Fruit fly (Drosophila melanogaster) whole organism, pupa: Measurements from ENCODE around the gene PIP4K.

Experiments used
- CG10348 ChIP-seq: fragments of 200-800 bp; sonication (Bioruptor generic); IDR thresholded peaks from 2 replicates; pipeline ENCODE4 v1.3.6; 2022; ENCODE audit warnings: missing biosample characterization, missing genetic modification characterization
- CG12605 ChIP-seq: fragments of 200-800 bp; sonication (Bioruptor generic); IDR thresholded peaks from 2 replicates; pipeline ENCODE4 v1.3.6; 2022; ENCODE audit warnings: missing biosample characterization, missing genetic modification characterization
- CG13204 ChIP-seq: fragments of 200-800 bp; sonication (Bioruptor generic); optimal IDR thresholded peaks from 2 replicates; lab custom pipeline; 2018; ENCODE audit warnings: missing biosample characterization, mild to moderate bottlenecking, missing genetic modification characterization, moderate library complexity
- CG14655 ChIP-seq: fragments of 200-800 bp; sonication (Bioruptor generic); optimal IDR thresholded peaks from 3 replicates; lab custom pipeline; 2017; ENCODE audit warnings: mild to moderate bottlenecking, missing biosample characterization, missing genetic modification reagents, missing genetic modification characterization
- CG15710 ChIP-seq: fragments of 200-800 bp; sonication (Bioruptor generic); optimal IDR thresholded peaks from 2 replicates; lab custom pipeline; 2018; ENCODE audit warnings: missing biosample characterization, mild to moderate bottlenecking, missing genetic modification characterization, moderate library complexity
- CG17806 ChIP-seq: fragments of 200-800 bp; sonication (Bioruptor generic); optimal IDR thresholded peaks from 2 replicates; lab custom pipeline; 2018; ENCODE audit warnings: missing biosample characterization, mild to moderate bottlenecking, missing genetic modification characterization, moderate library complexity
- CG32121 ChIP-seq: fragments of 200-800 bp; sonication (Bioruptor generic); IDR thresholded peaks from 2 replicates; pipeline ENCODE4 v1.3.6; 2022; ENCODE audit warnings: missing biosample characterization, missing genetic modification characterization
- CG34367 ChIP-seq: fragments of 200-800 bp; sonication (Bioruptor generic); optimal IDR thresholded peaks from 2 replicates; lab custom pipeline; 2018; ENCODE audit warnings: missing biosample characterization, mild to moderate bottlenecking, missing genetic modification characterization
- CG4496 ChIP-seq: fragments of 200-800 bp; sonication (Bioruptor generic); IDR thresholded peaks from 3 replicates; pipeline ENCODE4 v1.3.6; 2022; ENCODE audit warnings: missing biosample characterization, missing genetic modification characterization
- CG8159 ChIP-seq: fragments of 200-800 bp; sonication (Bioruptor generic); optimal IDR thresholded peaks from 3 replicates; lab custom pipeline; 2018; ENCODE audit warnings: missing biosample characterization, mild to moderate bottlenecking, missing genetic modification characterization, moderate library complexity
- CG8301 ChIP-seq: fragments of 200-800 bp; sonication (Bioruptor generic); optimal IDR thresholded peaks from 2 replicates; lab custom pipeline; 2018; ENCODE audit warnings: missing biosample characterization, mild to moderate bottlenecking, missing genetic modification characterization
- CG9948 ChIP-seq: fragments of 200-800 bp; sonication (Bioruptor generic); optimal IDR thresholded peaks from 2 replicates; lab custom pipeline; 2018; ENCODE audit warnings: missing biosample characterization, mild to moderate bottlenecking, missing genetic modification characterization, moderate library complexity
- D1 ChIP-seq: fragments of 200-800 bp; sonication (Bioruptor generic); optimal IDR thresholded peaks from 2 replicates; lab custom pipeline; 2018; ENCODE audit warnings: missing biosample characterization, mild to moderate bottlenecking, missing genetic modification characterization, moderate library complexity
- EcR ChIP-seq: fragments of 200-800 bp; sonication (Bioruptor generic); optimal IDR thresholded peaks from 3 replicates; lab custom pipeline; 2019; ENCODE audit warnings: missing biosample characterization, missing genetic modification characterization, mild to moderate bottlenecking, moderate library complexity, missing genetic modification reagents
- Ets98B ChIP-seq: fragments of 200-800 bp; sonication (Bioruptor generic); IDR thresholded peaks from 2 replicates; pipeline ENCODE4 v1.3.6; 2022; ENCODE audit warnings: missing biosample characterization, missing genetic modification characterization
- Pif1A ChIP-seq: fragments of 200-800 bp; sonication (Bioruptor generic); optimal IDR thresholded peaks from 3 replicates; lab custom pipeline; 2016; ENCODE audit warnings: missing biosample characterization, missing genetic modification characterization
- Pif1B ChIP-seq: fragments of 200-800 bp; sonication (Bioruptor generic); optimal IDR thresholded peaks from 3 replicates; lab custom pipeline; 2016; ENCODE audit warnings: missing biosample characterization, missing genetic modification characterization
- Snoo ChIP-seq: fragments of 200-800 bp; sonication (Bioruptor generic); optimal IDR thresholded peaks from 3 replicates; lab custom pipeline; 2017; ENCODE audit warnings: missing biosample characterization, mild to moderate bottlenecking, missing genetic modification characterization, inconsistent platforms
- gl ChIP-seq: fragments of 200-800 bp; sonication (Bioruptor generic); optimal IDR thresholded peaks from 2 replicates; lab custom pipeline; 2018; ENCODE audit warnings: missing biosample characterization, mild to moderate bottlenecking, missing genetic modification characterization
- rn ChIP-seq: fragments of 200-800 bp; sonication (Bioruptor generic); IDR thresholded peaks from 2 replicates; pipeline ENCODE4 v1.3.6; 2022; ENCODE audit warnings: missing biosample characterization, missing genetic modification characterization

The PIP4K gene

DNA sequence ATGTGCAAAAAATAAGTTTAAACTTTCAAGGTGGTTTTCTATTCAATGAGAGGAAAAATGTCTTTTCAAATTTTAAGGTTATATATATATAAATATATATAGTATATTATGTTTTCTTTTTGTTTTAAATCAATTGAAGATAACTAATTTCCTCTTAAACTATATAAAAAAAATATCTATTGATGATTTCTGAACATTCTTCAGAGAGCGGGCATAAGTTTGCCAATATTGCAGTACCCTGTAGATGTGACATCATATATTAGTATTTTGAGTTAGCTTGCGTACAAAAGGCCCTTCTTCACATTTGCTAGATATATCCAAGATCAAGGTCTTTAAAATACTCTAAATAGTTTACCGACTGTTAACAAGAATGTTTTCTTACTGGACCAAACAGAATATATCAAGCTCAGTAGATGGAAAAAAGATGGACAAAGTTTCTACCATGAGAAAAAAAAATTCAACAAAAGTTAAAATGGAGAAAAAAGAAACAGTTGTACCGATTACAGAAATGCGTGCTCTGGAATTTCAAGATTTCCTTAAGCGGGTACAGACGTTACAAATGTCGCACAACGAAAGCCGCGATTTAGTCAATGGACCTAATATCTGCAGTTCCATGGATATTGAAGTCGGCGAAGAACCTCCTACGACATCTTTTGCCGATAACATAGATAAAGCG is 22.2 kb upstream of the PIP4K start:
- TF ChIP-seq CG12605 (GFP tag; lab: Robert Waterston, UW) (no peak), Snoo (tag; lab: Kevin White, UChicago) (no peak), Ets98B (GFP tag; lab: Robert Waterston, UW) (no peak), D1 (tag; lab: Kevin White, UChicago) (peak; percentile 71), CG15710 (tag; lab: Kevin White, UChicago) (no peak), gl (tag; lab: Kevin White, UChicago) (no peak), Pif1A (no peak), CG34367 (tag; lab: Kevin White, UChicago) (no peak)

dm6 chr4:1199178-1199577 is 2.5 kb upstream of the PIP4K start:
- TF ChIP-seq Pif1B (GFP tag; lab: Kevin White, UChicago) (peak; percentile 30), CG10348 (GFP tag; lab: Robert Waterston, UW) (no peak), CG12605 (GFP tag; lab: Robert Waterston, UW) (no peak), D1 (tag; lab: Kevin White, UChicago) (peak; percentile 92)

DNA sequence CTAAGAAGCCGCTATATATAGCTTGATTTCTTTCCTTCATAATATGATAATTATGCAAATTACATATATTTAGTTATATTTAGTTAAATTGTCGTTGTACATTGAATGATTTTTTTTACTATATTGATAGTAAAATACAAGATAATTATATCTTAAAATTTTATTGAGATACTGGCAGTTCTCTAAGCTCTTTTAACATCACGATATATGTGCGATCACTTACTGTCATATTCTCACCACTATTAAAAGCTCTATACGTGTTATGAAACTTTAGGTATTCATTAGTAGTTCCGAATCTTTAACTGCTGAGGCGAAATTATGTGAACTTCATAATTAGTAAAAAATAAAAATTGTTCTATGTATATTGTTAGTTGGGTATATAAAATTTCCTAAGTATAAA is 2.0 kb upstream of the PIP4K start, which contains the start of gene Mitf:
Mitf (plus strand) TSS at position 254 of the 400 bp plus-strand sequence.
- TF ChIP-seq CG15710 (tag; lab: Kevin White, UChicago) (no peak), gl (tag; lab: Kevin White, UChicago) (no peak), Pif1B (GFP tag; lab: Kevin White, UChicago) (no peak), CG9948 (no peak), CG12605 (GFP tag; lab: Robert Waterston, UW) (no peak), Pif1A (no peak), CG34367 (tag; lab: Kevin White, UChicago) (no peak), CG13204 (GFP tag; lab: Kevin White, UChicago) (no peak), EcR (no peak), Snoo (tag; lab: Kevin White, UChicago) (no peak), CG4496 (no peak)

dm6 chr4:1191630-1192029 is 5.0 kb downstream of the PIP4K start:
- no peak for TF ChIP-seq CG12605 (GFP tag; lab: Robert Waterston, UW)
- TF ChIP-seq, all 21 proteins: peak for 0

- TF ChIP-seq CG10348 (GFP tag; lab: Robert Waterston, UW) (no peak), CG32121 (GFP tag; lab: Robert Waterston, UW) (no peak), CG9948 (no peak), CG15710 (tag; lab: Kevin White, UChicago) (no peak), CG34367 (tag; lab: Kevin White, UChicago) (no peak), CG4496 (no peak), Pif1A (no peak), CG12605 (GFP tag; lab: Robert Waterston, UW) (no peak)
These were observed 9.8 kb downstream of the PIP4K start for dm6 chr4:1186828-1187227.

DNA sequence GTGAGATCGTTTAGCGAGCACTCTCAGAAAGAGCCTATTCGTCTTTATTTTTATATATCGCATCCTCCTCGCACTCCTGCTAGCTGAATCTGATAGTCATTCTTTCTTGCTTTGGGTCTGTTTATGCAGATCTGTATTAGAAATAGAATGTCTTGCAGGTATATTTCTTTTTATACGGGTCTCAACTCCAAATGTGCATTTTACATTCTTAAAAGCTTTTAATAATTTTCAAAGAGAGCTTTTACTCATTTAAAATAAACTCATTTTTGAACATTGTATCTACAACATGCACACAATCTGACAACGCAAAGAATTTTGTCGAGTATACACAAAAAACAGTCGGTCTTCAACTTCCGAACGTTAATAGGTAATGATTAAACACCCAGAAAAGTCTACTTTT is 11.2 kb downstream of the PIP4K start, which contains the start of gene CG33521:
CG33521 (plus strand) TSS at position 301 of the 400 bp plus-strand sequence.
- TF ChIP-seq Pif1A (no peak), CG8159 (tag; lab: Kevin White, UChicago) (no peak), CG8301 (tag; lab: Kevin White, UChicago) (no peak), Snoo (tag; lab: Kevin White, UChicago) (no peak), EcR (no peak), CG34367 (tag; lab: Kevin White, UChicago) (no peak), CG15710 (tag; lab: Kevin White, UChicago) (no peak), CG10348 (GFP tag; lab: Robert Waterston, UW) (no peak)

dm6 chr4:1182809-1183208 is 13.8 kb downstream of the PIP4K start:
- TF ChIP-seq CG9948 (no peak), EcR (no peak), CG8301 (tag; lab: Kevin White, UChicago) (no peak)

- TF ChIP-seq CG12605 (GFP tag; lab: Robert Waterston, UW) (no peak), D1 (tag; lab: Kevin White, UChicago) (peak; percentile 60), Snoo (tag; lab: Kevin White, UChicago) (peak; percentile 28), CG8159 (tag; lab: Kevin White, UChicago) (no peak)
These were observed 15.0 kb downstream of the PIP4K start, which contains the start of gene pho for dm6 chr4:1181591-1182125. TSS of gene pho (minus strand) at chr4:1181628.

- no peak for TF ChIP-seq CG32121 (GFP tag; lab: Robert Waterston, UW)
- TF ChIP-seq Ets98B (GFP tag; lab: Robert Waterston, UW) = no peak
- TF ChIP-seq CG34367 (tag; lab: Kevin White, UChicago) = no peak
- TF ChIP-seq Snoo (tag; lab: Kevin White, UChicago) = no peak
- TF ChIP-seq Pif1B (GFP tag; lab: Kevin White, UChicago) = no peak
- no peak for TF ChIP-seq EcR
- no peak for TF ChIP-seq CG15710 (tag; lab: Kevin White, UChicago)
- TF ChIP-seq CG17806 (tag; lab: Kevin White, UChicago) = no peak
- no peak for TF ChIP-seq CG4496
- no peak for TF ChIP-seq CG10348 (GFP tag; lab: Robert Waterston, UW)
- no peak for TF ChIP-seq CG13204 (GFP tag; lab: Kevin White, UChicago)
- no peak for TF ChIP-seq CG8159 (tag; lab: Kevin White, UChicago)
- TF ChIP-seq CG14655 (GFP tag; lab: Kevin White, UChicago) = no peak
- TF ChIP-seq gl (tag; lab: Kevin White, UChicago) = no peak
- no peak for TF ChIP-seq rn (GFP tag; lab: Robert Waterston, UW)
- TF ChIP-seq CG8301 (tag; lab: Kevin White, UChicago) = no peak
- no peak for TF ChIP-seq CG9948
- no peak for TF ChIP-seq CG12605 (GFP tag; lab: Robert Waterston, UW)
- no peak for TF ChIP-seq D1 (tag; lab: Kevin White, UChicago)
- TF ChIP-seq Pif1A = no peak
These were observed 21.5 kb downstream of the PIP4K start for dm6 chr4:1175156-1175555.
